Fruit fly (Drosophila melanogaster): ENCODE data around the gene CG13033.
"Not testable (repeated sequence)": the region's sequence is repeated elsewhere in the genome, so short reads cannot be mapped to it uniquely, and the experiment has no call there.

The CG13033 gene

dm6 chr3L:16584074-16584578 is 38.7 kb upstream of the CG13033 start, which contains the start of gene UQCR-C2:
Gene UQCR-C2, plus strand, starts transcription at chr3L:16584124.
- TF ChIP-seq EcR (GFP tag; optimal IDR thresholded peaks at IDR 0.05) (no peak), CG4496 (GFP tag; IDR thresholded peaks at IDR 0.05) (peak; percentile 51; the same call in 1 of the 3 replicates)

- TF ChIP-seq CG8159 (tag; optimal IDR thresholded peaks at IDR 0.05) (no peak), CG4496 (GFP tag; IDR thresholded peaks at IDR 0.05) (no peak), CG15710 (tag; optimal IDR thresholded peaks at IDR 0.05) (peak; percentile 24), CG17806 (tag; optimal IDR thresholded peaks at IDR 0.05) (no peak), Ets98B (GFP tag; IDR thresholded peaks at IDR 0.05) (peak; percentile 32; the same call in 1 of the 2 replicates), CG10348 (GFP tag; IDR thresholded peaks at IDR 0.05) (no peak), CG34367 (tag; optimal IDR thresholded peaks at IDR 0.05) (no peak), Snoo (tag; optimal IDR thresholded peaks at IDR 0.05) (peak; percentile 12), Pif1B (GFP tag; optimal IDR thresholded peaks at IDR 0.05) (no peak), CG12605 (GFP tag; IDR thresholded peaks at IDR 0.05) (no peak), CG32121 (GFP tag; IDR thresholded peaks at IDR 0.05) (0 out of 2 replicates have a peak, but pooled peaks have one; percentile 20), CG8301 (tag; optimal IDR thresholded peaks at IDR 0.05) (no peak), EcR (GFP tag; optimal IDR thresholded peaks at IDR 0.05) (no peak)
Measured at dm6 chr3L:16582678-16583315, 37.4 kb upstream of the CG13033 start, which contains the start of gene Rpn12. Gene Rpn12, plus strand, starts transcription at chr3L:16583028.

- no peak for TF ChIP-seq fd96Ca (GFP tag; IDR thresholded peaks at IDR 0.05)
- no peak for TF ChIP-seq CG4496 (GFP tag; IDR thresholded peaks at IDR 0.05)
- peak; percentile 41 for TF ChIP-seq CG8301 (tag; optimal IDR thresholded peaks at IDR 0.05)
- peak; percentile 33 for TF ChIP-seq Snoo (tag; optimal IDR thresholded peaks at IDR 0.05)
- peak; percentile 36 for TF ChIP-seq CG15710 (tag; optimal IDR thresholded peaks at IDR 0.05)
- peak; percentile 17 for TF ChIP-seq CG34367 (tag; optimal IDR thresholded peaks at IDR 0.05)
- peak; percentile 2 for TF ChIP-seq CG9948 (tag; optimal IDR thresholded peaks at IDR 0.05)
- peak; percentile 17; the same call in 1 of the 2 replicates for TF ChIP-seq Ets98B (GFP tag; IDR thresholded peaks at IDR 0.05)
Measured at dm6 chr3L:16581201-16581705, 35.8 kb upstream of the CG13033 start, which contains the start of gene Smn. Gene Smn, minus strand, starts transcription at chr3L:16581547.

dm6 chr3L:16580049-16580448 is 34.6 kb upstream of the CG13033 start, which contains the start of gene nxf2:
Gene nxf2, minus strand, starts transcription at chr3L:16580306.
- TF ChIP-seq CG14655 (GFP tag; optimal IDR thresholded peaks at IDR 0.05) = no peak
- no peak for TF ChIP-seq Ets98B (GFP tag; IDR thresholded peaks at IDR 0.05)
- TF ChIP-seq gl (tag; optimal IDR thresholded peaks at IDR 0.05) = no peak
- no peak for TF ChIP-seq CG15710 (tag; optimal IDR thresholded peaks at IDR 0.05)
- TF ChIP-seq CG32121 (GFP tag; IDR thresholded peaks at IDR 0.05) = no peak
- no peak for TF ChIP-seq D1 (tag; optimal IDR thresholded peaks at IDR 0.05)
- TF ChIP-seq CG9948 (tag; optimal IDR thresholded peaks at IDR 0.05) = no peak
- TF ChIP-seq CG34367 (tag; optimal IDR thresholded peaks at IDR 0.05) = no peak
- TF ChIP-seq rn (GFP tag; IDR thresholded peaks at IDR 0.05) = no peak
- no peak for TF ChIP-seq fd96Ca (GFP tag; IDR thresholded peaks at IDR 0.05)
- no peak for TF ChIP-seq CG8301 (tag; optimal IDR thresholded peaks at IDR 0.05)
- TF ChIP-seq CG13204 (GFP tag; optimal IDR thresholded peaks at IDR 0.05) = no peak

- TF ChIP-seq Snoo (tag; optimal IDR thresholded peaks at IDR 0.05) (no peak), D1 (tag; optimal IDR thresholded peaks at IDR 0.05) (no peak), CG9948 (tag; optimal IDR thresholded peaks at IDR 0.05) (no peak), CG12605 (GFP tag; IDR thresholded peaks at IDR 0.05) (no peak), gl (tag; optimal IDR thresholded peaks at IDR 0.05) (no peak), fd96Ca (GFP tag; IDR thresholded peaks at IDR 0.05) (no peak), CG4496 (GFP tag; IDR thresholded peaks at IDR 0.05) (no peak), CG8159 (tag; optimal IDR thresholded peaks at IDR 0.05) (no peak), CG15710 (tag; optimal IDR thresholded peaks at IDR 0.05) (no peak), Pif1B (GFP tag; optimal IDR thresholded peaks at IDR 0.05) (no peak), rn (GFP tag; IDR thresholded peaks at IDR 0.05) (no peak), CG17806 (tag; optimal IDR thresholded peaks at IDR 0.05) (no peak), CG14655 (GFP tag; optimal IDR thresholded peaks at IDR 0.05) (no peak), Ets98B (GFP tag; IDR thresholded peaks at IDR 0.05) (no peak), Pif1A (GFP tag; optimal IDR thresholded peaks at IDR 0.05) (no peak), CG34367 (tag; optimal IDR thresholded peaks at IDR 0.05) (no peak)
Measured at dm6 chr3L:16574307-16574946, 29.0 kb upstream of the CG13033 start, which contains the start of gene mbf1. Gene mbf1, plus strand, starts transcription at chr3L:16574436.

- not testable (repeated sequence) for TF ChIP-seq CG12605 (GFP tag; IDR thresholded peaks at IDR 0.05); CG17806 (tag; optimal IDR thresholded peaks at IDR 0.05); Pif1A (GFP tag; optimal IDR thresholded peaks at IDR 0.05)
Measured at dm6 chr3L:16573234-16573633, 27.8 kb upstream of the CG13033 start, which contains the start of gene Mipp1. Gene Mipp1, minus strand, starts transcription at chr3L:16573334.

Measured in whole organism, pupa.